Worm (Caenorhabditis elegans): ENCODE data around the gene F55G11.4.

- TF ChIP-seq nhr-237 (tag; optimal IDR thresholded peaks at IDR 0.05) (no peak), nhr-12 (tag; optimal IDR thresholded peaks at IDR 0.05) (no peak), mep-1 (tag; optimal IDR thresholded peaks at IDR 0.05) (no peak), ztf-11 (tag; optimal IDR thresholded peaks at IDR 0.05) (no peak), blmp-1 (tag; optimal IDR thresholded peaks at IDR 0.05) (no peak), snpc-4 (tag; optimal IDR thresholded peaks at IDR 0.05) (no peak), drap-1 (GFP tag; optimal IDR thresholded peaks at IDR 0.05) (no peak), ceh-43 (GFP tag; optimal IDR thresholded peaks at IDR 0.05) (no peak)
Measured at ce11 chrIV:12946488-12946887, 26.9 kb upstream of the F55G11.4 start, which contains the start of gene F55G11.1.
